Fruit fly (Drosophila melanogaster) whole organism, wandering third instar larva: ENCODE measurements around the gene FucTA.

ENCODE experiments used
- CG32264 ChIP-seq: fragments of 200-800 bp; sonication (Bioruptor generic); optimal IDR thresholded peaks from 2 replicates; lab custom pipeline; 2016; ENCODE audit warnings: missing biosample characterization, missing genetic modification characterization
- CrebA ChIP-seq: fragments of 200-800 bp; sonication (Bioruptor generic); optimal IDR thresholded peaks from 2 replicates; lab custom pipeline; 2016; ENCODE audit warnings: missing biosample characterization, mild to moderate bottlenecking, missing genetic modification characterization, borderline replicate concordance
- Dfd ChIP-seq: fragments of >200 bp; optimal IDR thresholded peaks from 2 replicates; lab custom pipeline; 2017; ENCODE audit warnings: missing biosample characterization, missing genetic modification characterization
- Dif ChIP-seq: fragments of 200-275, 200-300 bp; sonication (Bioruptor generic); optimal IDR thresholded peaks from 2 replicates; lab custom pipeline; 2018; ENCODE audit warnings: missing biosample characterization, missing genetic modification characterization; ENCODE audit not compliant: partially characterized antibody
- HLH106 ChIP-seq: fragments of 200-800 bp; optimal IDR thresholded peaks from 3 replicates; lab custom pipeline; 2019; ENCODE audit warnings: missing biosample characterization, mild to moderate bottlenecking, missing genetic modification characterization, moderate library complexity
- Hnf4 ChIP-seq: fragments of 200-800 bp; sonication (Bioruptor generic); optimal IDR thresholded peaks from 2 replicates; lab custom pipeline; 2016; ENCODE audit warnings: missing biosample characterization, mild to moderate bottlenecking, missing genetic modification characterization
- Hr78 ChIP-seq: fragments of >200 bp; optimal IDR thresholded peaks from 2 replicates; lab custom pipeline; 2017; ENCODE audit warnings: missing biosample characterization, missing genetic modification characterization
- Hr83 ChIP-seq: fragments of 200-300 bp; sonication (Bioruptor generic); optimal IDR thresholded peaks from 2 replicates; lab custom pipeline; 2016; ENCODE audit warnings: missing biosample characterization, mild to moderate bottlenecking, missing genetic modification characterization, moderate library complexity; ENCODE audit not compliant: poor library complexity, severe bottlenecking
- Jra ChIP-seq: sonication (Bioruptor generic); optimal IDR thresholded peaks from 2 replicates; lab custom pipeline; 2016; ENCODE audit warnings: missing biosample characterization, missing genetic modification characterization
- Mio ChIP-seq: sonication (Bioruptor generic); optimal IDR thresholded peaks from 2 replicates; lab custom pipeline; 2016; ENCODE audit warnings: missing biosample characterization, missing genetic modification characterization
- Myc ChIP-seq: fragments of >200 bp; optimal IDR thresholded peaks from 2 replicates; lab custom pipeline; 2017
- Rel ChIP-seq, 2 experiments: fragments of 200-800 bp; sonication (Bioruptor generic) in 1 of 2; optimal IDR thresholded peaks; 2 replicates in 1 of 2; 3 replicates in 1 of 2; lab custom pipeline; 2016 to 2019; ENCODE audit warnings: mild to moderate bottlenecking in 2 of 2, missing biosample characterization in 2 of 2, missing genetic modification characterization in 2 of 2, moderate library complexity in 1 of 2
- Sp1 ChIP-seq: fragments of 200-800 bp; sonication (Bioruptor generic); optimal IDR thresholded peaks from 3 replicates; lab custom pipeline; 2019; ENCODE audit warnings: missing biosample characterization, mild to moderate bottlenecking, missing genetic modification characterization, moderate library complexity
- Vsx2 ChIP-seq: fragments of 200-300, 225-300 bp; sonication (Bioruptor generic); optimal IDR thresholded peaks from 2 replicates; lab custom pipeline; 2018; ENCODE audit warnings: missing biosample characterization, missing genetic modification characterization; ENCODE audit not compliant: partially characterized antibody
- dl ChIP-seq, 2 experiments: fragments of 175-275, 200-275 bp in 1 of 2; fragments of 200-275 bp in 1 of 2; sonication (Bioruptor generic); optimal IDR thresholded peaks; lab custom pipeline; 2018; ENCODE audit warnings: mild to moderate bottlenecking in 2 of 2, missing biosample characterization in 2 of 2, missing genetic modification characterization in 2 of 2, moderate library complexity in 2 of 2; ENCODE audit not compliant: partially characterized antibody in 2 of 2, insufficient read depth in 1 of 2
- dmrt93B ChIP-seq: fragments of 200-800 bp; sonication (Bioruptor generic); optimal IDR thresholded peaks from 2 replicates; lab custom pipeline; 2018; ENCODE audit warnings: missing biosample characterization, mild to moderate bottlenecking, missing genetic modification characterization
- dsf ChIP-seq: sonication (Bioruptor generic); optimal IDR thresholded peaks from 2 replicates; lab custom pipeline; 2016; ENCODE audit warnings: missing biosample characterization, missing genetic modification characterization, borderline replicate concordance
- ey ChIP-seq: fragments of 200-800 bp; sonication (Bioruptor generic); optimal IDR thresholded peaks from 2 replicates; lab custom pipeline; 2016; ENCODE audit warnings: missing biosample characterization, missing genetic modification characterization
- foxo ChIP-seq, 2 experiments: fragments of 200-800 bp; sonication (Bioruptor generic); optimal IDR thresholded peaks; 2 replicates in 1 of 2; 3 replicates in 1 of 2; lab custom pipeline; 2016 to 2017; ENCODE audit warnings: missing biosample characterization in 2 of 2, missing genetic modification characterization in 2 of 2
- fru ChIP-seq: fragments of 200-800 bp; sonication (Bioruptor generic); optimal IDR thresholded peaks from 3 replicates; lab custom pipeline; 2016; ENCODE audit warnings: missing biosample characterization, mild to moderate bottlenecking, missing genetic modification characterization
- h ChIP-seq: fragments of 200-800 bp; sonication (Bioruptor generic); optimal IDR thresholded peaks from 3 replicates; lab custom pipeline; 2016; ENCODE audit warnings: missing biosample characterization, mild to moderate bottlenecking, missing genetic modification characterization
- lola ChIP-seq: fragments of >200 bp; optimal IDR thresholded peaks from 2 replicates; lab custom pipeline; 2017; ENCODE audit warnings: missing biosample characterization, missing genetic modification characterization
- psq ChIP-seq: fragments of 200-800 bp; sonication (Bioruptor generic); optimal IDR thresholded peaks from 3 replicates; lab custom pipeline; 2017; ENCODE audit warnings: missing biosample characterization, mild to moderate bottlenecking, missing genetic modification characterization, moderate library complexity
- rgr ChIP-seq: fragments of 200-800 bp; sonication (Bioruptor generic); optimal IDR thresholded peaks from 3 replicates; lab custom pipeline; 2016; ENCODE audit warnings: missing biosample characterization, mild to moderate bottlenecking, missing genetic modification characterization
- tai ChIP-seq: sonication (Bioruptor generic); optimal IDR thresholded peaks from 2 replicates; lab custom pipeline; 2016; ENCODE audit warnings: missing biosample characterization, missing genetic modification characterization

The FucTA gene

DNA sequence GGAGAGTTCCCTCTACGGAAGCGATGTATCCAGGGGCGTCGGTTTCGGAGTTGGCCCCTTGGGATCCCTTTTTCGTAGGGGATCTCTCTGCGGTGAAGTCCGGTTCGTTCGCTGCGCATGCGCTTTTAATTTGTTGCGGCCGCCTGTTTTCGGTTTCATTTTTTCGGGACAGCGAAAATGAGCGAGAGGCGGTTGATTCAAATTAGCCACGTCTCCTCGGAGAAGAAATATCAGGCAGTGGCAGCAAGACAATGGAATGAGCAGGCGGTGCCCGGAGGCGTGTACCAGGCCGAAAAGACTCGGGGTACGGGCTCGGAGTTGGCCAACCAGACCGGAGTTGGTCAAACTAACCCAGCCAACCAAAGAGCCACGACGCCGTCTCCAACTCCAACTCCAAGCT is 49.3 kb downstream of the FucTA start:
- TF ChIP-seq Sp1 (GFP tag; lab: Kevin White, UChicago): peak; percentile 2
- TF ChIP-seq Rel (GFP tag; optimal IDR thresholded peaks at IDR 0.05; lab: Kevin White, UChicago): no peak
- no peak for TF ChIP-seq Rel (tag; optimal IDR thresholded peaks at IDR 0.05; lab: Kevin White, UChicago)
- TF ChIP-seq Vsx2 (GFP tag; lab: Kevin White, UChicago): peak; percentile 71
- no peak for TF ChIP-seq Jra (GFP tag; lab: Kevin White, UChicago)
- TF ChIP-seq Myc (lab: Kevin White, UChicago): no peak
- TF ChIP-seq h (GFP tag; lab: Kevin White, UChicago): no peak
- peak in 1 of 2 experiments; percentile 34 for TF ChIP-seq foxo (GFP tag; optimal IDR thresholded peaks at IDR 0.05; lab: Kevin White, UChicago)

DNA sequence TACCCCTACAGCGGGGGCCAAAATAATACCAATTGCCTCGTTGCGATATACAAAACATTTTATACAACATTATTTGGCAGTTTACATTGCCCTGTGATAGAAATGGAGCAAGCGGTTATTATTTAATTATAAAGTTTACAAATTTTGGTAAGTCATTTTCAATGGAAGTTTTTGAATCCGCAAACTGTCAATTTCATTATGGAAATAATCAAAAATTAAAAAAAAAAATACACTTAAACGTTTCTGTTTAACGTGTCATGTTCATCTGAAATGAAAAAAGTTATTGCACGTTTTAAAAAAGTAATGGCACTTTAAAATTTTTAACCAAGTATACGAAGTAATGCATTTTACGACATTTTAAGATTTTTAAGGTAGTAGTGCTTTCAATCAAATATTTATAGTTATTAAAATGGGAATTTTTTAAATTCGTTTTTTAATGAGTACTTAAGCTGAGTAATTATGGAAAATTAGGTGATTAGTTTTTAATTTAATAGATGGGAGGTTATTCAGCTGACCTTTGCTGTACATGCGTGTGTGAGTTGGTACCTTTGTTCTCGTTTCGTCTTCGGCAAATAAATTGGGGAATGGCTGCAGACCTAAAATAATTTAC is 49.9 kb downstream of the FucTA start:
- TF ChIP-seq h (GFP tag; lab: Kevin White, UChicago): no peak
- no peak for TF ChIP-seq ey (GFP tag; lab: Kevin White, UChicago)
- no peak for TF ChIP-seq dsf (GFP tag; lab: Kevin White, UChicago)
- no peak for TF ChIP-seq Hr78 (GFP tag; lab: Kevin White, UChicago)
- TF ChIP-seq psq (GFP tag; lab: Kevin White, UChicago): peak; percentile 1

DNA sequence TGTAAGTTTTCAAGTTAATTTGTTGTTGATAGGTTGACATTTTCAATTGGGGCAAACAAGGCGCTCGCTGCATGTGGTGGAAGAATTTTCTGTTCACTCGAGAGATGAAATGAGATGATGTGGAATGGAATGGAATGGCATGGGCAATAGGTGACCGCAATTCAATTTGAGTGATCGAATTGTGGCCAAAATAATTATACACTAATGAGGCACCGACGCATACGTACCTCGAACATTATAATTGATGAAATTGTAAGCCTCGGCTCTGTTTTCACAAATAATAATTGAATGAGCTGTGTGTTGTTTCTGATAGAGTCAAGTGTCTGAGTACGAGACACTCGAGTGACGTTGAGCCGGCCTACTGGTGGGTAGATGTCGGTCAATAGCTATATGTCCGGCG is 51.0 kb downstream of the FucTA start:
- TF ChIP-seq CG32264 (GFP tag; lab: Kevin White, UChicago): no peak
- TF ChIP-seq dl (GFP tag; optimal IDR thresholded peaks at IDR 0.05; lab: Kevin White, UChicago; ENCODE audit: insufficient read depth in 1 of 2, partially characterized antibody in 2 of 2): no peak
- TF ChIP-seq Hnf4: no peak
- no peak for TF ChIP-seq rgr (GFP tag; lab: Kevin White, UChicago)
- TF ChIP-seq foxo (GFP tag; optimal IDR thresholded peaks at IDR 0.05; lab: Kevin White, UChicago): no peak
- no peak for TF ChIP-seq dsf (GFP tag; lab: Kevin White, UChicago)
- no peak for TF ChIP-seq dmrt93B
- no peak for TF ChIP-seq psq (GFP tag; lab: Kevin White, UChicago)
- no peak for TF ChIP-seq lola (GFP tag; lab: Kevin White, UChicago)
- no peak for TF ChIP-seq Mio
- TF ChIP-seq Hr83 (GFP tag; lab: Kevin White, UChicago): no peak
- no peak for TF ChIP-seq Myc (lab: Kevin White, UChicago)
- TF ChIP-seq Dfd: no peak
- no peak for TF ChIP-seq fru (GFP tag; lab: Kevin White, UChicago)
- no peak for TF ChIP-seq HLH106 (tag; lab: Kevin White, UChicago)
- TF ChIP-seq Dif (GFP tag; lab: Kevin White, UChicago): no peak
- no peak for TF ChIP-seq CrebA (GFP tag; lab: Kevin White, UChicago)
- no peak for TF ChIP-seq tai (GFP tag; lab: Kevin White, UChicago)

DNA sequence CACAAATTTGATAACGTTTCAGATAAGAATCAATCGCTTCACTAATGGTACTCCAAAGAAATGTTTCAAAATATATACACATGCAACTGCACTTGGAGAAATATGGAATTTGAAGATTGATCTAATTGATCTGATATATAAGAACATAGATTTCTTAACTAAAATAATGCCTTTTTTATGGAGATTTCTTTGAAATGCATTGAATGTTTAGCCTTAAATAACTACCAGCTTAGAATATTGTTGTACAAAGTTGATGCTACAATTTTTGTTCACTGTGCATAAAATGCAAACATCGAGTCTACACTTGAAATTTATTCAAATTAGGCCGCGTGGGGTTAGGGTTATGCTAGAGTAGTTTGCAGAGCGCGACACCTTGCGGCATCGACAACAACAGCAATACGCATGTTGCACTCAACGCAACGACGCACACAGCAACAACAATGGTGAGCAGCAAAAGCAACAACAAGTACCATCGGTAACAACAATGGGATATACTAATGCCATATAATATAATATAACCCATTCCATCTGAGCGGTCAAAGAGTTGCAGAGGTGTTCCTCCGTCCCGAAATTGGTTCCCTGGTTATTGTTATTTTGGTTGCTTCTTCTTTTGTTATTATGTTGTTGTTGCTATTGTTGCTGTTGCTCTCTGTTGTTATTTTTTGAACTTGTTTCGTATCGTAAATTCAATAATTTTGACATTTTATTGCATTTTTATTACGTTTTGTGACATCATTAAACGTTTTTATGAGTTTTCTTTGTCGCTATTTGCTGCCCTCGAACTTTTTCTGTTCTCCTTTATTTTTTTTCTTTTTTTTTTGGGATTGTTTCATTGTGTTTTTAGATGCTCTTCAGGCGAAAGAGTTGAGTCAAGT is 52.5 kb downstream of the FucTA start:
- TF ChIP-seq Hr83 (GFP tag; lab: Kevin White, UChicago) (no peak), Dif (GFP tag; lab: Kevin White, UChicago) (no peak)

DNA sequence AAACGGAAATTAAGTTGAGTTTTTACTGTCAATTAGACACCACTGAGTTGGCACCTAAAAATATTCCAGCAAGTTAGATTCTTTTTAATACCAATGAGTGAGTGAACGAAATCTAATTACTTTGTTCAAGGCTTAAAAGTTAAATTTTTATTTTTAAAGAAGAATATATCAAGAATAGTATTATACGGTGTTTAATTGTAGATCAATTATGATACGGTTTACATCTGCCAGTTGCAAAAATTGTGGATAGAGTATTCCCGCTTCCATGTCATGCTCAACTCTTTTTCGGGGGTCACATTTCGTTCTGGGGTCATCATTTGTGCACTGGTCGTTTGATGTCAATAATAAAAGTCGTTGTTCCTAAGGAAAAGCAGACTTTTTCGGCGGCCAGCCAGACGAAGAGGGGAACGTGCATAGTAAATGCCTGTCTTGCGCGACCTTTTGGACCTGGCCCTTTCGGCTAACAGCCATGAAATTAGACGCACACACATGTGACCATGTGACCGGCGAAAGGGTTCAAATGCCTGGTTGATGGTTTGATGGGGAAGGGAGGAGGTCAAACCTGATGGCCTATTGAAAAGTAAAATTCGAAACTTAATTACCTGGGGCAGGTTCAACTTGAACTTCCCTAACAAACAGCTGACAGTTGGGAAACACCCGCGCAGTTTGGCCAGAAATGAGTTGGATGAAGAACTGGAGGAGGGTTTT is 53.5 kb downstream of the FucTA start:
- TF ChIP-seq Jra (GFP tag; lab: Kevin White, UChicago): no peak
